Worm (Caenorhabditis elegans) whole organism, L1 larva: ENCODE data around the gene C28D4.4.
A peak's percentile ranks its signal among the peaks of the same experiment; 100 is the strongest.

Source experiments
- C04F5.9 ChIP-seq: sonication (generic microtip); optimal IDR thresholded peaks from 2 replicates; lab custom pipeline; 2016; ENCODE audit warnings: missing genetic modification characterization, missing compliant biosample characterization
- Y116A8C.19 ChIP-seq: sonication (generic microtip); optimal IDR thresholded peaks from 2 replicates; lab custom pipeline; 2016; ENCODE audit warnings: missing compliant biosample characterization, missing genetic modification characterization, borderline replicate concordance
- aha-1 ChIP-seq: fragments of 150-350 bp; optimal IDR thresholded peaks from 2 replicates; lab custom pipeline; 2014; ENCODE audit warnings: missing biosample characterization, missing genetic modification characterization
- ama-1 ChIP-seq: fragments of 150-350 bp; optimal IDR thresholded peaks from 2 replicates; lab custom pipeline; 2014
- ceh-8 ChIP-seq: fragments of 200-800 bp; sonication (Bioruptor generic); optimal IDR thresholded peaks from 2 replicates; lab custom pipeline; 2018; ENCODE audit warnings: mild to moderate bottlenecking, missing genetic modification characterization, moderate library complexity, missing compliant biosample characterization
- ceh-82 ChIP-seq, 3 experiments: fragments of 150-350 bp in 1 of 3; sonication (generic microtip) in 2 of 3; optimal IDR thresholded peaks; 2 replicates each; lab custom pipeline; 2014 to 2017; ENCODE audit warnings: missing biosample characterization in 3 of 3, missing genetic modification characterization in 3 of 3
- ceh-88 ChIP-seq: fragments of 200-800 bp; sonication (Bioruptor generic); IDR thresholded peaks from 2 replicates; pipeline ENCODE4 v1.3.6; 2022; ENCODE audit warnings: missing genetic modification characterization, missing compliant biosample characterization
- ceh-90 ChIP-seq: sonication (generic microtip); optimal IDR thresholded peaks from 2 replicates; lab custom pipeline; 2016; ENCODE audit warnings: missing genetic modification characterization, missing compliant biosample characterization
- dpl-1 ChIP-seq, 3 experiments: fragments of 150-350 bp in 2 of 3; sonication (generic microtip) in 1 of 3; optimal IDR thresholded peaks; 2 replicates each; lab custom pipeline; 2014 to 2017; ENCODE audit warnings: missing biosample characterization in 3 of 3, missing genetic modification characterization in 3 of 3, missing genetic modification reagents in 3 of 3
- efl-1 ChIP-seq, 4 experiments: fragments of 150-350 bp; optimal IDR thresholded peaks in 3 of 4; peaks in 1 of 4; 1 replicate in 1 of 4; 2 replicates in 3 of 4; lab custom pipeline; 2014; ENCODE audit warnings: missing biosample characterization in 2 of 4, missing genetic modification characterization in 2 of 4, missing genetic modification reagents in 2 of 4
- efl-3 ChIP-seq: fragments of 200-800 bp; sonication (Bioruptor generic); optimal IDR thresholded peaks from 2 replicates; lab custom pipeline; 2018; ENCODE audit warnings: mild to moderate bottlenecking, missing genetic modification characterization, missing compliant biosample characterization
- egl-13 ChIP-seq: sonication (generic microtip); optimal IDR thresholded peaks from 2 replicates; lab custom pipeline; 2016; ENCODE audit warnings: missing genotype, missing genetic modification reagents, missing genetic modification characterization, missing compliant biosample characterization
- elt-2 ChIP-seq: sonication (generic microtip); optimal IDR thresholded peaks from 2 replicates; lab custom pipeline; 2016; ENCODE audit warnings: missing genetic modification characterization, mild to moderate bottlenecking, inconsistent platforms, missing compliant biosample characterization, missing genetic modification reagents
- ets-5 ChIP-seq: fragments of 200-800 bp; sonication (Bioruptor generic); IDR thresholded peaks from 2 replicates; pipeline ENCODE4 v1.3.6; 2022; ENCODE audit warnings: missing genetic modification characterization, missing compliant biosample characterization
- fkh-8 ChIP-seq: sonication (generic microtip); optimal IDR thresholded peaks from 2 replicates; lab custom pipeline; 2016; ENCODE audit warnings: mild to moderate bottlenecking, missing genetic modification characterization, missing compliant biosample characterization
- fos-1 ChIP-seq: fragments of 150-350 bp; optimal IDR thresholded peaks from 2 replicates; lab custom pipeline; 2014; ENCODE audit warnings: missing biosample characterization, missing genetic modification characterization
- grh-1 ChIP-seq: fragments of 200-800 bp; sonication (Bioruptor generic); IDR thresholded peaks from 2 replicates; pipeline ENCODE4 v1.3.6; 2022; ENCODE audit warnings: missing genetic modification reagents, missing genetic modification characterization, missing compliant biosample characterization
- hlh-4 ChIP-seq: sonication (generic microtip); optimal IDR thresholded peaks from 2 replicates; lab custom pipeline; 2016; ENCODE audit warnings: mild to moderate bottlenecking, missing genetic modification characterization, missing compliant biosample characterization
- hpl-2 ChIP-seq: fragments of 150-350 bp; optimal IDR thresholded peaks from 2 replicates; lab custom pipeline; 2014; ENCODE audit warnings: missing biosample characterization, missing genetic modification reagents, missing genetic modification characterization
- irx-1 ChIP-seq: sonication (generic microtip); optimal IDR thresholded peaks from 2 replicates; lab custom pipeline; 2016; ENCODE audit warnings: missing genetic modification characterization, missing compliant biosample characterization
- isw-1 ChIP-seq: fragments of 200-800 bp; sonication (Bioruptor generic); IDR thresholded peaks from 2 replicates; pipeline ENCODE4 v1.3.6; 2022; ENCODE audit warnings: missing genetic modification characterization, missing compliant biosample characterization
- lin-13 ChIP-seq: fragments of 150-350 bp; optimal IDR thresholded peaks from 2 replicates; lab custom pipeline; 2014; ENCODE audit warnings: missing biosample characterization, missing genetic modification reagents, missing genetic modification characterization
- lin-14 ChIP-seq: fragments of 200-800 bp; sonication (Bioruptor generic); optimal IDR thresholded peaks from 2 replicates; lab custom pipeline; 2018; ENCODE audit warnings: mild to moderate bottlenecking, missing genetic modification characterization, moderate library complexity, missing compliant biosample characterization
- lin-15B ChIP-seq: fragments of 150-350 bp; sonication (generic microtip); optimal IDR thresholded peaks from 3 replicates; lab custom pipeline; 2014; ENCODE audit warnings: missing biosample characterization, missing genetic modification characterization
- lin-35 ChIP-seq, 2 experiments: fragments of 150-350 bp; optimal IDR thresholded peaks; 2 replicates each; lab custom pipeline; 2014; ENCODE audit warnings: missing biosample characterization in 2 of 2, missing genetic modification characterization in 2 of 2, missing genetic modification reagents in 2 of 2
- lir-3 ChIP-seq: sonication (generic microtip); optimal IDR thresholded peaks from 2 replicates; lab custom pipeline; 2016; ENCODE audit warnings: mild to moderate bottlenecking, missing genetic modification characterization, moderate library complexity, missing compliant biosample characterization; ENCODE audit not compliant: poor library complexity
- lsy-2 ChIP-seq, 2 experiments: fragments of 150-350 bp; optimal IDR thresholded peaks; 2 replicates each; lab custom pipeline; 2014; ENCODE audit warnings: missing biosample characterization in 2 of 2, missing genetic modification characterization in 2 of 2
- mab-9 ChIP-seq: fragments of 200-800 bp; sonication (Bioruptor generic); IDR thresholded peaks from 2 replicates; pipeline ENCODE4 v1.3.6; 2022; ENCODE audit warnings: missing genetic modification reagents, missing genetic modification characterization, missing compliant biosample characterization
- nhr-11 ChIP-seq: fragments of 150-350 bp; optimal IDR thresholded peaks from 2 replicates; lab custom pipeline; 2014; ENCODE audit warnings: missing biosample characterization, missing genetic modification characterization
- nhr-12 ChIP-seq: sonication (generic microtip); optimal IDR thresholded peaks from 2 replicates; lab custom pipeline; 2017; ENCODE audit warnings: missing biosample characterization, missing genetic modification characterization
- nhr-19 ChIP-seq: fragments of 200-800 bp; sonication (Bioruptor generic); conservative IDR thresholded peaks from 2 replicates; pipeline ENCODE4 v1.3.6; 2022; ENCODE audit warnings: missing genetic modification characterization, missing compliant biosample characterization
- nhr-20 ChIP-seq: sonication (generic microtip); optimal IDR thresholded peaks from 2 replicates; lab custom pipeline; 2016; ENCODE audit warnings: mild to moderate bottlenecking, missing genetic modification characterization, missing compliant biosample characterization
- nhr-47 ChIP-seq: sonication (generic microtip); optimal IDR thresholded peaks from 2 replicates; lab custom pipeline; 2016; ENCODE audit warnings: mild to moderate bottlenecking, missing genetic modification characterization, moderate library complexity, missing compliant biosample characterization
- nhr-71 ChIP-seq: sonication (generic microtip); optimal IDR thresholded peaks from 2 replicates; lab custom pipeline; 2016; ENCODE audit warnings: mild to moderate bottlenecking, missing genetic modification characterization, moderate library complexity, missing compliant biosample characterization
- nhr-76 ChIP-seq: sonication (generic microtip); optimal IDR thresholded peaks from 2 replicates; lab custom pipeline; 2017; ENCODE audit warnings: missing biosample characterization, missing genetic modification characterization
- nhr-77 ChIP-seq: fragments of 150-350 bp; optimal IDR thresholded peaks from 2 replicates; lab custom pipeline; 2014; ENCODE audit warnings: missing biosample characterization, missing genetic modification characterization
- nhr-84 ChIP-seq: sonication (generic microtip); optimal IDR thresholded peaks from 2 replicates; lab custom pipeline; 2017; ENCODE audit warnings: missing biosample characterization, missing genetic modification characterization
- nhr-85 ChIP-seq: sonication (generic microtip); peaks from one replicate; lab custom pipeline; 2016; ENCODE audit warnings: missing genetic modification characterization, inconsistent platforms, missing compliant biosample characterization
- nhr-90 ChIP-seq: sonication (generic microtip); optimal IDR thresholded peaks from 2 replicates; lab custom pipeline; 2016; ENCODE audit warnings: mild to moderate bottlenecking, missing genetic modification characterization, missing compliant biosample characterization; ENCODE audit not compliant: poor library complexity
- rnt-1 ChIP-seq: sonication (generic microtip); optimal IDR thresholded peaks from 2 replicates; lab custom pipeline; 2016; ENCODE audit warnings: mild to moderate bottlenecking, missing genetic modification characterization, moderate library complexity, missing compliant biosample characterization
- skn-1 ChIP-seq: fragments of 150-350 bp; optimal IDR thresholded peaks from 2 replicates; lab custom pipeline; 2014; ENCODE audit warnings: missing biosample characterization, missing genetic modification characterization
- snpc-4 ChIP-seq: fragments of 150-350 bp; optimal IDR thresholded peaks from 2 replicates; lab custom pipeline; 2014; ENCODE audit warnings: missing biosample characterization, missing genetic modification characterization
- sox-4 ChIP-seq: sonication (generic microtip); optimal IDR thresholded peaks from 2 replicates; lab custom pipeline; 2016; ENCODE audit warnings: missing genetic modification characterization, missing compliant biosample characterization
- sup-37 ChIP-seq: fragments of 200-800 bp; sonication (Bioruptor generic); optimal IDR thresholded peaks from 2 replicates; lab custom pipeline; 2018; ENCODE audit warnings: mild to moderate bottlenecking, missing genetic modification characterization, missing compliant biosample characterization
- swsn-7 ChIP-seq: sonication (generic microtip); optimal IDR thresholded peaks from 2 replicates; lab custom pipeline; 2016; ENCODE audit warnings: missing genetic modification characterization, missing compliant biosample characterization
- tbx-2 ChIP-seq: sonication (generic microtip); optimal IDR thresholded peaks from 2 replicates; lab custom pipeline; 2016; ENCODE audit warnings: missing genetic modification characterization, missing compliant biosample characterization
- tlp-1 ChIP-seq: fragments of 150-350 bp; optimal IDR thresholded peaks from 2 replicates; lab custom pipeline; 2014; ENCODE audit warnings: missing biosample characterization, missing genetic modification characterization
- unc-130 ChIP-seq: fragments of 150-350 bp; optimal IDR thresholded peaks from 2 replicates; lab custom pipeline; 2017; ENCODE audit warnings: missing biosample characterization, missing genetic modification characterization, inconsistent platforms
- unc-30 ChIP-seq: sonication (generic microtip); optimal IDR thresholded peaks from 2 replicates; lab custom pipeline; 2017; ENCODE audit warnings: missing biosample characterization, missing genetic modification characterization
- unc-62 ChIP-seq: fragments of 150-350 bp; optimal IDR thresholded peaks from 2 replicates; lab custom pipeline; 2014; ENCODE audit warnings: missing biosample characterization, missing genetic modification reagents, missing genetic modification characterization
- unc-98 ChIP-seq: fragments of 200-800 bp; sonication (Bioruptor generic); IDR thresholded peaks from 2 replicates; pipeline ENCODE4 v1.3.6; 2022; ENCODE audit warnings: missing genetic modification characterization, missing compliant biosample characterization
- xbp-1 ChIP-seq: sonication (generic microtip); optimal IDR thresholded peaks from 2 replicates; lab custom pipeline; 2016; ENCODE audit warnings: missing genetic modification characterization, missing compliant biosample characterization
- ztf-11 ChIP-seq, 2 experiments: sonication (generic microtip); optimal IDR thresholded peaks; 2 replicates each; lab custom pipeline; 2016 to 2017; ENCODE audit warnings: missing genetic modification characterization in 2 of 2, missing biosample characterization in 1 of 2, missing compliant biosample characterization in 1 of 2

The C28D4.4 gene

DNA sequence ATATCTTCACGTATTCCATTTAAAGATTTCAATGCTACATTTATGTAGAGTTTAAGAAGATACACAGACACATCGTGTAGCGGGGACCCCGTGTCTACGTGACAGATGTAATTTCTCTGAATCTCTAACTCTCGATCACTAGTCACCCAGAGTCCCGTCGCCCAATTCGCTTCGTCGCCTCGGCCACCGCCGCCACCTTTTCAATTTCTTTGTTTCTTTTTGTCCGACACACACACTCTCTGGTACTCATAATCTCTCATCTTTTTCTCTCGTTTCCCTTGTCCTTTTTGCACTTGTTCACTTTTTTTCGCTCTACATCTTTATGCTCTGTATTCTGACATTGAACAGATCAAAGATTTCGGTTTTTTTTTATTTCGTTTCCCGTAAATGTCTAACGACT, 26.4 kb downstream of the C28D4.4 start (continued):
- no peak for TF ChIP-seq ceh-88 (GFP tag; lab: Robert Waterston, UW)
- no peak for TF ChIP-seq efl-3
- TF ChIP-seq efl-1 (optimal IDR thresholded peaks at IDR 0.05; lab: Kevin White, UChicago): peak; percentile 56 to 66
- peak; percentile 32 to 94 for TF ChIP-seq efl-1 (GFP tag; optimal IDR thresholded peaks at IDR 0.05 in 1 of 2; lab: Kevin White, UChicago)
- TF ChIP-seq nhr-77: peak; percentile 51
- peak; percentile 73 for TF ChIP-seq unc-130 (tag; lab: Kevin White, UChicago)
- TF ChIP-seq nhr-11 (tag; lab: Kevin White, UChicago): peak; percentile 4
- TF ChIP-seq mab-9 (GFP tag; lab: Robert Waterston, UW): no peak
- peak; percentile 72 for TF ChIP-seq swsn-7
- peak; percentile 87 for TF ChIP-seq fkh-8 (tag; lab: Kevin White, UChicago)
- TF ChIP-seq ceh-8 (GFP tag; lab: Kevin White, UChicago): no peak
- no peak for TF ChIP-seq egl-13 (tag; lab: Kevin White, UChicago)
- TF ChIP-seq tbx-2 (tag; lab: Kevin White, UChicago): peak; percentile 81
- no peak for TF ChIP-seq sox-4
- TF ChIP-seq unc-30 (tag; lab: Kevin White, UChicago): no peak
- TF ChIP-seq ceh-90: no peak
- TF ChIP-seq lsy-2 (tag; optimal IDR thresholded peaks at IDR 0.05; lab: Kevin White, UChicago): peak; percentile 30 to 84
- TF ChIP-seq xbp-1 (tag; lab: Kevin White, UChicago): peak; percentile 60
- TF ChIP-seq unc-62 (GFP tag; lab: Kevin White, UChicago): no peak
- peak; percentile 68 for TF ChIP-seq lin-13 (GFP tag; lab: Kevin White, UChicago)
- TF ChIP-seq lin-35 (GFP tag; optimal IDR thresholded peaks at IDR 0.05; lab: Kevin White, UChicago): peak; percentile 62 to 66
- no peak for TF ChIP-seq nhr-84 (tag; lab: Kevin White, UChicago)
- TF ChIP-seq lin-15B (tag; lab: Kevin White, UChicago): peak; percentile 22
- TF ChIP-seq sup-37 (GFP tag; lab: Kevin White, UChicago): no peak
- TF ChIP-seq nhr-71 (tag; lab: Kevin White, UChicago): peak; percentile 90
- no peak for TF ChIP-seq unc-98 (GFP tag; lab: Robert Waterston, UW)
- TF ChIP-seq nhr-12: no peak
- TF ChIP-seq C04F5.9: no peak
- no peak for TF ChIP-seq hpl-2
- TF ChIP-seq ztf-11 (tag; optimal IDR thresholded peaks at IDR 0.05; lab: Kevin White, UChicago): no peak
- TF ChIP-seq nhr-20 (tag; lab: Kevin White, UChicago): peak; percentile 88
- peak; percentile 33 for TF ChIP-seq skn-1 (tag; lab: Kevin White, UChicago)
- TF ChIP-seq nhr-85 (tag; lab: Kevin White, UChicago): peak; percentile 92
- TF ChIP-seq lir-3: no peak
- TF ChIP-seq nhr-76 (tag; lab: Kevin White, UChicago): no peak
- TF ChIP-seq ceh-82 (tag; optimal IDR thresholded peaks at IDR 0.05; lab: Kevin White, UChicago): peak in 2 of 3 experiments; percentile 48 to 53
- no peak for TF ChIP-seq tlp-1 (tag; lab: Kevin White, UChicago)
- peak; percentile 68 for TF ChIP-seq fos-1 (tag; lab: Kevin White, UChicago)
- peak; percentile 61 for TF ChIP-seq nhr-19 (GFP tag; lab: Robert Waterston, UW)
- no peak for TF ChIP-seq ama-1 (lab: Kevin White, UChicago)
- TF ChIP-seq lin-14 (GFP tag; lab: Kevin White, UChicago): peak; percentile 93
- TF ChIP-seq elt-2: peak; percentile 46
- peak; percentile 24 for TF ChIP-seq aha-1 (tag; lab: Kevin White, UChicago)
- TF ChIP-seq rnt-1 (tag; lab: Kevin White, UChicago): peak; percentile 80
- peak; percentile 70 for TF ChIP-seq nhr-47
- TF ChIP-seq hlh-4: no peak
- no peak for TF ChIP-seq grh-1 (GFP tag; lab: Robert Waterston, UW)
- no peak for TF ChIP-seq ets-5 (GFP tag; lab: Robert Waterston, UW)
- no peak for TF ChIP-seq Y116A8C.19 (tag; lab: Kevin White, UChicago)
- TF ChIP-seq irx-1 (tag; lab: Kevin White, UChicago): peak; percentile 4
- no peak; the same call in 1 of the 2 replicates for TF ChIP-seq isw-1 (GFP tag; lab: Robert Waterston, UW)
- peak; percentile 62 for TF ChIP-seq snpc-4
- peak in 2 of 3 experiments; percentile 0 to 40 for TF ChIP-seq dpl-1 (GFP tag; optimal IDR thresholded peaks at IDR 0.05; lab: Kevin White, UChicago)
- TF ChIP-seq nhr-90 (tag; lab: Kevin White, UChicago): peak; percentile 56
